Worm (Caenorhabditis elegans) whole organism, L2 larva: Measurements from ENCODE around the gene T13F2.6.

Experiments
- C34F6.9 ChIP-seq: fragments of 150-350 bp; optimal IDR thresholded peaks from 2 replicates; lab custom pipeline; 2014; ENCODE audit warnings: missing biosample characterization, missing genetic modification characterization
- F13H6.1 ChIP-seq: sonication (generic microtip); optimal IDR thresholded peaks from 2 replicates; lab custom pipeline; 2016; ENCODE audit warnings: missing genetic modification characterization, missing compliant biosample characterization
- R02D3.7 ChIP-seq: fragments of 150-350 bp; optimal IDR thresholded peaks from 2 replicates; lab custom pipeline; 2014; ENCODE audit warnings: missing biosample characterization, missing genetic modification characterization
- Y55F3AM.14 ChIP-seq: fragments of 200-800 bp; sonication (Bioruptor generic); optimal IDR thresholded peaks from 2 replicates; lab custom pipeline; 2018; ENCODE audit warnings: mild to moderate bottlenecking, missing genetic modification characterization, missing compliant biosample characterization
- ZK546.5 ChIP-seq: sonication (generic microtip); optimal IDR thresholded peaks from 2 replicates; lab custom pipeline; 2017; ENCODE audit warnings: missing biosample characterization, missing genetic modification characterization
- alr-1 ChIP-seq: fragments of 150-350 bp; optimal IDR thresholded peaks from 2 replicates; lab custom pipeline; 2014; ENCODE audit warnings: missing biosample characterization, missing genetic modification characterization
- aly-2 ChIP-seq: fragments of 150-350 bp; optimal IDR thresholded peaks from 2 replicates; lab custom pipeline; 2014; ENCODE audit warnings: missing biosample characterization, missing genetic modification characterization
- ama-1 ChIP-seq: fragments of 150-350 bp; optimal IDR thresholded peaks from 2 replicates; lab custom pipeline; 2018; ENCODE audit warnings: inconsistent platforms
- blmp-1 ChIP-seq: sonication (generic microtip); optimal IDR thresholded peaks from 2 replicates; lab custom pipeline; 2017; ENCODE audit warnings: missing genetic modification characterization, mild to moderate bottlenecking, missing compliant biosample characterization, antibody characterized with exemption, moderate library complexity; ENCODE audit not compliant: insufficient read depth
- ceh-16 ChIP-seq: fragments of 150-350 bp; optimal IDR thresholded peaks from 2 replicates; lab custom pipeline; 2014; ENCODE audit warnings: missing biosample characterization, missing genetic modification characterization
- ceh-82 ChIP-seq: fragments of 150-350 bp; optimal IDR thresholded peaks from 2 replicates; lab custom pipeline; 2014; ENCODE audit warnings: missing biosample characterization, missing genetic modification characterization
- crh-2 ChIP-seq: sonication (generic microtip); optimal IDR thresholded peaks from 2 replicates; lab custom pipeline; 2017; ENCODE audit warnings: missing biosample characterization, missing genetic modification characterization
- elt-1 ChIP-seq: fragments of 150-350 bp; optimal IDR thresholded peaks from 2 replicates; lab custom pipeline; 2014; ENCODE audit warnings: missing biosample characterization, missing genetic modification characterization
- elt-3 ChIP-seq: sonication (generic microtip); optimal IDR thresholded peaks from 2 replicates; lab custom pipeline; 2017; ENCODE audit warnings: missing biosample characterization, missing genetic modification characterization
- fos-1 ChIP-seq: fragments of 150-350 bp; optimal IDR thresholded peaks from 2 replicates; lab custom pipeline; 2014; ENCODE audit warnings: missing biosample characterization, missing genetic modification characterization
- lin-39 ChIP-seq: fragments of 150-350 bp; optimal IDR thresholded peaks from 2 replicates; lab custom pipeline; 2014; ENCODE audit warnings: missing biosample characterization, missing genetic modification reagents, missing genetic modification characterization
- lsy-2 ChIP-seq, 2 experiments: fragments of 150-350 bp in 1 of 2; sonication (generic microtip) in 1 of 2; optimal IDR thresholded peaks; 2 replicates each; lab custom pipeline; 2014 to 2017; ENCODE audit warnings: missing biosample characterization in 2 of 2, missing genetic modification characterization in 2 of 2
- mab-5 ChIP-seq: fragments of 150-350 bp; optimal IDR thresholded peaks from 2 replicates; lab custom pipeline; 2014; ENCODE audit warnings: missing biosample characterization, missing genetic modification characterization
- mbf-1 ChIP-seq: sonication (generic microtip); optimal IDR thresholded peaks from 2 replicates; lab custom pipeline; 2017; ENCODE audit warnings: missing biosample characterization, missing genetic modification characterization
- mdl-1 ChIP-seq, 2 experiments: fragments of 150-350 bp in 1 of 2; sonication (generic microtip) in 1 of 2; optimal IDR thresholded peaks; 2 replicates each; lab custom pipeline; 2017; ENCODE audit warnings: missing biosample characterization in 2 of 2, missing genetic modification characterization in 2 of 2
- nhr-10 ChIP-seq: sonication (generic microtip); optimal IDR thresholded peaks from 2 replicates; lab custom pipeline; 2017; ENCODE audit warnings: missing biosample characterization, missing genetic modification characterization
- nhr-129 ChIP-seq: fragments of 150-350 bp; optimal IDR thresholded peaks from 2 replicates; lab custom pipeline; 2014; ENCODE audit warnings: missing biosample characterization, missing genetic modification characterization
- nhr-21 ChIP-seq: fragments of 150-350 bp; optimal IDR thresholded peaks from 2 replicates; lab custom pipeline; 2014; ENCODE audit warnings: missing biosample characterization, missing genetic modification characterization
- nhr-23 ChIP-seq: fragments of 150-350 bp; optimal IDR thresholded peaks from 2 replicates; lab custom pipeline; 2014; ENCODE audit warnings: missing biosample characterization, missing genetic modification reagents, missing genetic modification characterization
- nhr-237 ChIP-seq: fragments of 150-350 bp; optimal IDR thresholded peaks from 2 replicates; lab custom pipeline; 2014; ENCODE audit warnings: missing biosample characterization, missing genetic modification characterization
- nhr-6 ChIP-seq: fragments of 150-350 bp; optimal IDR thresholded peaks from 2 replicates; lab custom pipeline; 2014; ENCODE audit warnings: missing biosample characterization, missing genetic modification characterization
- nhr-77 ChIP-seq: fragments of 150-350 bp; optimal IDR thresholded peaks from 2 replicates; lab custom pipeline; 2014; ENCODE audit warnings: missing biosample characterization, missing genetic modification characterization
- peb-1 ChIP-seq: fragments of 150-350 bp; optimal IDR thresholded peaks from 2 replicates; lab custom pipeline; 2014; ENCODE audit warnings: missing biosample characterization, missing genetic modification characterization
- sem-4 ChIP-seq: fragments of 150-350 bp; optimal IDR thresholded peaks from 2 replicates; lab custom pipeline; 2014; ENCODE audit warnings: missing biosample characterization, missing genetic modification reagents, missing genetic modification characterization
- skn-1 ChIP-seq: sonication (generic microtip); optimal IDR thresholded peaks from 2 replicates; lab custom pipeline; 2017; ENCODE audit warnings: missing biosample characterization, missing genetic modification characterization
- sma-9 ChIP-seq, 2 experiments: fragments of 150-350 bp in 1 of 2; sonication (generic microtip) in 1 of 2; optimal IDR thresholded peaks; 2 replicates each; lab custom pipeline; 2014 to 2016; ENCODE audit warnings: missing genetic modification characterization in 2 of 2, mild to moderate bottlenecking in 1 of 2, missing biosample characterization in 1 of 2, missing compliant biosample characterization in 1 of 2, missing genetic modification reagents in 1 of 2, moderate library complexity in 1 of 2
- snpc-4 ChIP-seq: fragments of 150-350 bp; optimal IDR thresholded peaks from 2 replicates; lab custom pipeline; 2014; ENCODE audit warnings: missing biosample characterization, missing genetic modification characterization
- unc-39 ChIP-seq: fragments of 150-350 bp; optimal IDR thresholded peaks from 2 replicates; lab custom pipeline; 2014; ENCODE audit warnings: missing biosample characterization, missing genetic modification characterization
- unc-55 ChIP-seq: fragments of 150-350 bp; sonication (generic microtip); optimal IDR thresholded peaks from 3 replicates; lab custom pipeline; 2014; ENCODE audit warnings: missing biosample characterization, missing genetic modification reagents, missing genetic modification characterization
- zag-1 ChIP-seq: fragments of 150-350 bp; optimal IDR thresholded peaks from 2 replicates; lab custom pipeline; 2014; ENCODE audit warnings: missing biosample characterization, missing genetic modification characterization
- ztf-1 ChIP-seq: fragments of 200-800 bp; sonication (Bioruptor generic); conservative IDR thresholded peaks from 2 replicates; pipeline ENCODE4 v1.3.6; 2022; ENCODE audit warnings: missing genetic modification characterization, missing compliant biosample characterization
- ztf-11 ChIP-seq: sonication (generic microtip); optimal IDR thresholded peaks from 2 replicates; lab custom pipeline; 2017; ENCODE audit warnings: missing biosample characterization, missing genetic modification characterization
- ztf-4 ChIP-seq: fragments of 150-350 bp; optimal IDR thresholded peaks from 2 replicates; lab custom pipeline; 2014; ENCODE audit warnings: missing biosample characterization, missing genetic modification characterization

Gene T13F2.6

DNA sequence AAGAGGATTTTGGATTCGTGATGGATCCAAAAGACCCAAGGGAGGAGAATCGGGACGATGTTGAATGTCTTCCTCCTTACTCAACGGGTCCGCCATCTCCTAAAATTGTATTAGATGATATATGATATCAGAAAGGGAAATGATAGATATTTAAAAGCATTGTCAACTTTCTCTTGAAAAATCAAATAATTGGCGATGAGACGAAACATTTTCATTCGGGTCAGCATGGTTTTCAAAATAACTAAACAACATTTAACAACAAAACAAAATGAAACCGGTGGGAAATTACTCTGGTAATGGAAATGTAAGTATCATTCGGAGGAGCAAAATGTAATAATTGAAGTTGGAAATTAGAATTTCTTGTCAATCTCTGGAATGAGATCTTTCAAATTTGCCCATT is 18.4 kb downstream of the T13F2.6 start, which contains the start of gene pis-1:
Gene pis-1 (minus strand): TSS at position 101 of the 400 bp plus-strand sequence.
- no peak for TF ChIP-seq snpc-4 (tag; lab: Kevin White, UChicago)
- TF ChIP-seq ZK546.5 = no peak
- TF ChIP-seq nhr-21 (tag; lab: Kevin White, UChicago) = no peak
- TF ChIP-seq peb-1 (tag; lab: Kevin White, UChicago) = no peak
- no peak for TF ChIP-seq skn-1 (tag; lab: Kevin White, UChicago)
- TF ChIP-seq R02D3.7 (tag; lab: Kevin White, UChicago) = no peak
- TF ChIP-seq mdl-1 (tag; optimal IDR thresholded peaks at IDR 0.05; lab: Kevin White, UChicago) = no peak
- TF ChIP-seq Y55F3AM.14 (GFP tag; lab: Kevin White, UChicago) = no peak
- no peak for TF ChIP-seq ztf-4 (tag; lab: Kevin White, UChicago)
- no peak for TF ChIP-seq ceh-82 (tag; lab: Kevin White, UChicago)
- TF ChIP-seq unc-39 (tag; lab: Kevin White, UChicago) = no peak
- TF ChIP-seq lin-39 = no peak
- no peak for TF ChIP-seq C34F6.9 (tag; lab: Kevin White, UChicago)
- TF ChIP-seq mbf-1 (tag; lab: Kevin White, UChicago) = no peak

DNA sequence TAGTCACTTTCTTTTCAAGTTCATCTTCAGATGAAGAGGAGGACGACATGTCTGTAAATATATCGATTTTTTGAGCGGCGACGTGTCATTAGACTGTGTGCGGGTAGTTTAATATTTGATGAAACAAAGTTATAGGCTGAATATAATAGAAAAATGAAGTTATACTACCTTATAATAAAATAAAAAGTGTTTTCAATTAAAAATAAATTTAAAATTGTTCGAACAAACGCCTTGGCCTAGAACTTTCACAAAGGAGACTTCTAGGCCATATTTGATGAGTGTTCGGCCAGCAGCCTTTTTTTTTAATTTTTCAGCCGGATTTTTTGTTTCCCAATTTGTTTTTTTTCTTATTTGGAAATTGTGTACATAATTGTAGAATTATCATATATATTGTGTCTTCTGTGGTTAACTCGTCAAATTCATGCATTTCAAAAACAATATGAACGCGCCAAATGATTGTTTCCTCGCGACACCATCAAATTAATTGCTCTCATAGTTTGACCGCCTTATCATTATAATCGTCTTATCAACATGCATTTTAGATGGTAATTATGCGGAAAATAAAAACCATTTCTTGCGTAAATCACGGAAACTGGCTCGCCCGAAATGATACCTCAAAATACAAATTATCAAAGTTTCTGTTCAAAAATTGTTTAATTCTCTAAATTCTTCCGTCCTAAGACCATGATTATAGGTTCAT is 19.3 kb downstream of the T13F2.6 start, which contains the start of gene T13F2.2:
Gene T13F2.2 (minus strand): TSS at position 51 of the 700 bp plus-strand sequence.
- TF ChIP-seq fos-1 (peak; percentile 51), lin-39 (no peak), lsy-2 (tag; optimal IDR thresholded peaks at IDR 0.05; lab: Kevin White, UChicago) (peak in 1 of 2 experiments; percentile 22), mbf-1 (tag; lab: Kevin White, UChicago) (no peak), F13H6.1 (tag; lab: Kevin White, UChicago) (peak; percentile 12), C34F6.9 (tag; lab: Kevin White, UChicago) (peak; percentile 8), sma-9 (GFP tag; optimal IDR thresholded peaks at IDR 0.05; lab: Kevin White, UChicago) (peak; percentile 33), sma-9 (tag; optimal IDR thresholded peaks at IDR 0.05; lab: Kevin White, UChicago) (no peak)

DNA sequence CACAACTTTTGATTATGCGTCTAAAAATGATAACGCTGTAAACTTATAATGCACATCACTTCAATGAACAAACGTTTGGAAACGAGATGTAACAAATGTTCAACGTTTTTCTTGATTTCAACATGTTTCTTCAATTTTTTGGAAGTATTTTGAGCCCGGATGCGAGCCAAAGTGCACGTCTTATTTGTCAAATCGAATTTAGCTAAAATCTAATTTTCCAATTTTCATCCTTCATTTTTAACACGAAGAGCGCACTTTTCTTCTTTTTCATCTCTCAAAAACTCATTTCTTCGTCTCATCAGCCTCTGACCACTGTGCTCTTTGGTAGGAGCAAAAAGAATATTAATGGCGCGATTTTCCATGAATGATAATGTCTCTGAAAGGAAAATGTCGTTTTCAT is 20.2 kb downstream of the T13F2.6 start:
- no peak for TF ChIP-seq peb-1 (tag; lab: Kevin White, UChicago)
- TF ChIP-seq sma-9 (GFP tag; optimal IDR thresholded peaks at IDR 0.05; lab: Kevin White, UChicago) = peak; percentile 17
- no peak for TF ChIP-seq sma-9 (tag; optimal IDR thresholded peaks at IDR 0.05; lab: Kevin White, UChicago)
- TF ChIP-seq C34F6.9 (tag; lab: Kevin White, UChicago) = peak; percentile 17

DNA sequence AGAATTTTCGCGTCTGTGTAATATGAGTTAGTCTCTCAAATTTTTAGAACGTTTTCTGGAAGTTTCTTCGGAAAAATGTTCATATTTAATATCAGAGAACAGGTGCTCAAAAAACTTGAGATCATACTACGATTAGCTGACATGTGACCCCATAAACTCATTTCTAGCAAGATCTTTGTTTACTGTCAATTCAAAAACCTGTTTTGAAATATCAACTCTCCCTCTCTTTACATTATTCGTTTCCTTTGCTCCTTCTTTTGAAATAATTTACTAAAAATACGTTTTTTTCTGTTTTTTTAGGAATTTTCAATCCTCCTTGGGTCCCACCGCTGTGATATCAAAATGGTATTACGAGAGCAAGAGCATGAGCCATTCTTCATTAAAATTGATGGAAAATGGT is 21.0 kb downstream of the T13F2.6 start, which contains the start of gene fat-4:
Gene fat-4 (plus strand): TSS at position 301 of the 400 bp plus-strand sequence.
- no peak for TF ChIP-seq peb-1 (tag; lab: Kevin White, UChicago)
- no peak for TF ChIP-seq R02D3.7 (tag; lab: Kevin White, UChicago)
- no peak for TF ChIP-seq mab-5 (tag; lab: Kevin White, UChicago)
- TF ChIP-seq unc-55 = no peak
- TF ChIP-seq nhr-237 (tag; lab: Kevin White, UChicago) = no peak
- no peak for TF ChIP-seq ztf-11 (tag; lab: Kevin White, UChicago)
- no peak for TF ChIP-seq ceh-16 (tag; lab: Kevin White, UChicago)
- no peak for TF ChIP-seq lin-39
- no peak for TF ChIP-seq ZK546.5

DNA sequence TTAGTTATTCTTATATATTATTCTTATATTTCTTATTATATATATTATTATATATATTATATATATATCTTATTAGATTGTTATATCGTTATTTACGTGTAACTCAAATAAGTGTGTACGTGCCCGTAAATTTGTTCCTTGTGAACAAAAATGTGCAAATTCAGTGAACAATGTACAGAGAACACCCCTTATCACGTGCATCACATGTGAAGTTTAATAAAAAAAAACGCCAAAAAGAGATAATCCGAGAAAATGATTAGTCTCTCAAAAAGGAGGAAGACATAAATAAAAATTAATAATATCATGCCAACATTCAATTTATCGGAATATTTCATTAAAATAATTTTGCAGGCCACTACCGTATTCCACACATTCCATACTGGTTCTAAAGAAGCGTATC is 21.5 kb downstream of the T13F2.6 start:
- TF ChIP-seq zag-1 (tag; lab: Kevin White, UChicago) (no peak), sma-9 (GFP tag; optimal IDR thresholded peaks at IDR 0.05; lab: Kevin White, UChicago) (peak; percentile 14), sma-9 (tag; optimal IDR thresholded peaks at IDR 0.05; lab: Kevin White, UChicago) (no peak)

DNA sequence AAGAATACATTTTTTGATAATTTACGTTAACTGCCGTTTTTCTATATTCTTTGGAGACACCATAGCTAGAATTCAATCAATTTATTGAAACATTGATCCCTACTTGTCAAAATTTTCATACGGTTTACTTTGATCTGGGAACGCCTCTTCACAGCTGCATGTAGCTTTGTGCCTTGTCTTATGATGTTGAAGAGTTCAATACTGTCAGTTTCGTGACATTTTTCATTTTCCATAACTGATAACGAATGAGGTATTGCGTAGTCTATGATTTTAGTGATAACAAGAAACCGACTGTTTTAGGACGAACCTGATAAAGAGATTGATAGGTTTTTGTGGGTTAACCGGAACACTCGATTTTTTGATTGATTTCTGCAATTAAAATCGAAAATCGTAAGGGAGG is 23.3 kb downstream of the T13F2.6 start:
- TF ChIP-seq ceh-16 (tag; lab: Kevin White, UChicago) (no peak), crh-2 (tag; lab: Kevin White, UChicago) (peak; percentile 78), nhr-23 (tag; lab: Kevin White, UChicago) (no peak), mab-5 (tag; lab: Kevin White, UChicago) (no peak), mdl-1 (tag; optimal IDR thresholded peaks at IDR 0.05; lab: Kevin White, UChicago) (no peak), blmp-1 (tag; lab: Kevin White, UChicago) (peak; percentile 34), ztf-1 (GFP tag; lab: Robert Waterston, UW) (no peak), sem-4 (tag; lab: Kevin White, UChicago) (no peak), F13H6.1 (tag; lab: Kevin White, UChicago) (peak; percentile 25), nhr-77 (tag; lab: Kevin White, UChicago) (no peak), nhr-237 (tag; lab: Kevin White, UChicago) (no peak), ztf-4 (tag; lab: Kevin White, UChicago) (no peak), C34F6.9 (tag; lab: Kevin White, UChicago) (no peak), sma-9 (GFP tag; optimal IDR thresholded peaks at IDR 0.05; lab: Kevin White, UChicago) (peak; percentile 83), sma-9 (tag; optimal IDR thresholded peaks at IDR 0.05; lab: Kevin White, UChicago) (no peak), lin-39 (no peak), nhr-10 (tag; lab: Kevin White, UChicago) (no peak), alr-1 (tag; lab: Kevin White, UChicago) (no peak), ceh-82 (tag; lab: Kevin White, UChicago) (no peak), elt-3 (tag; lab: Kevin White, UChicago) (no peak), aly-2 (no peak), Y55F3AM.14 (GFP tag; lab: Kevin White, UChicago) (no peak), nhr-129 (tag; lab: Kevin White, UChicago) (peak; percentile 21), fos-1 (peak; percentile 91), elt-1 (no peak), skn-1 (tag; lab: Kevin White, UChicago) (no peak), nhr-6 (tag; lab: Kevin White, UChicago) (no peak), ama-1 (lab: Kevin White, UChicago) (no peak), mbf-1 (tag; lab: Kevin White, UChicago) (no peak)
